Worm (Caenorhabditis elegans): Measurements from ENCODE around the gene K07C5.2.

The K07C5.2 gene

DNA sequence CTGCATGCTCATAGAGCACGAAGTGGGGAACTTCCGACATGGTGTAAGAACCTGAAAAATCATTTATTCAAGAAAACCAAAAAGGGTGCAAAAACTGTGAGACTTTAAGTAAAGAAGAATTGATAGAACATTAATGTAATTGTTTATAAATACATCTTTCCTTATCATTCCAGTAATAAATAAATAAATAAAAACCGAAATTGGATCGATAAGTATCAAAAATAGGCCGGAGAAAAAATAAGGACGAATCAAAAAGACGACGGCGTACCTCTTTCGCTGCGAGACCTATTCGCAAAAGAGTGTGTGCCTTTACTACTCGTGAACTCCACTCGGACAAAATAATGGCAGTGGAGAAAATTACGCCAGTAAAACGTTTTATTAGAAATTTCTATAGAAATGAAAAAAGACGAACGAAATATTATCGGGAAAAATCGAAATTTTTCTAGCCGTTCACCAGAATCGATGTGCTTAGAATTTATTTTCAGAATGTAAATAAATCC lies 13.7 kb downstream of the K07C5.2 start, which contains the start of gene nol-56 (continued):
- TF ChIP-seq nfya-1 (tag; optimal IDR thresholded peaks at IDR 0.05) (peak; percentile 58), unc-55 (GFP tag; optimal IDR thresholded peaks at IDR 0.05) (no peak), hlh-8 (tag; optimal IDR thresholded peaks at IDR 0.05) (no peak), F13H6.1 (tag; optimal IDR thresholded peaks at IDR 0.05) (no peak), gmeb-2 (tag; optimal IDR thresholded peaks at IDR 0.05) (no peak), ceh-31 (tag; optimal IDR thresholded peaks at IDR 0.05) (peak; percentile 48), mec-3 (tag; optimal IDR thresholded peaks at IDR 0.05; ENCODE audit: borderline replicate concordance) (no peak)

DNA sequence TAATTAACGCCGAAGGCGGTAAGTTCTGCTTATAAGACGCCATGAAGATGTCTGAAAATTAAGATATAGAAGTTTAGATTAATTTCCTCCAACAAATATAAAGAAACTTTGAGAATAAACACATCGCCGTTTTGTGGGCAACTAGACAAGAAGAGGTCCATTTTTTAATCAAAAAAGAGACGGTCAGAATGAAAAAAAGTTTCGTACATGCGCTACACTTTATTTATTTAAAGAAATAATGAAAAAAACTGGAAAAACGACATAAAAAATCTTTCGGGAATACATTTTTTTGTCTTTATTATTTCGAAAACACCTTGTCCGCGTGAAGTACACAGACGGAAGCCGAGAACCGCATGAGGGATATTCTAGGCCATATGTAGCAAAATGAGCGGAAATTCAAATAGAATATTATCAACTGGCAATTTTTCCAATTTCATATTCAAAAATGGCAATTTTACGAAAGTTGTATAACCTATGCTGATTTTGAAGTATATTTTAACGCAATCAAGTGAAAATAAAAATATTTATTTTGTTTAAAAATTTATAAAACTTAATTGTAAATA lies 16.6 kb downstream of the K07C5.2 start, which contains the start of gene sluh-7:
sluh-7 (minus strand) TSS at position 51 of the 563 bp plus-strand sequence.
- no peak for TF ChIP-seq unc-3 (GFP tag; conservative IDR thresholded peaks at IDR 0.05)
- TF ChIP-seq unc-3 (tag; optimal IDR thresholded peaks at IDR 0.05) = no peak
- no peak for TF ChIP-seq hlh-13 (GFP tag; optimal IDR thresholded peaks at IDR 0.05)
- no peak for TF ChIP-seq pqm-1 (tag; optimal IDR thresholded peaks at IDR 0.05)
- no peak for TF ChIP-seq ceh-9 (tag; optimal IDR thresholded peaks at IDR 0.05)
- peak; percentile 74 for TF ChIP-seq fax-1 (tag; optimal IDR thresholded peaks at IDR 0.05)
- peak; percentile 8 for TF ChIP-seq pha-2 (tag; optimal IDR thresholded peaks at IDR 0.05)
- TF ChIP-seq zip-5 (tag; optimal IDR thresholded peaks at IDR 0.05) = peak; percentile 90
- TF ChIP-seq F13H6.1 (tag; optimal IDR thresholded peaks at IDR 0.05) = peak; percentile 49
- TF ChIP-seq ceh-34 (tag; optimal IDR thresholded peaks at IDR 0.05) = peak; percentile 52
- peak; percentile 48 for TF ChIP-seq hlh-15 (tag; optimal IDR thresholded peaks at IDR 0.05)
- peak; percentile 96 for TF ChIP-seq ceh-2 (tag; optimal IDR thresholded peaks at IDR 0.05)
- peak; percentile 79 for TF ChIP-seq rnt-1 (tag; optimal IDR thresholded peaks at IDR 0.05)
- no peak for TF ChIP-seq T23F11.4 (GFP tag; optimal IDR thresholded peaks at IDR 0.05)
- TF ChIP-seq ceh-31 (tag; optimal IDR thresholded peaks at IDR 0.05) = peak; percentile 96
- TF ChIP-seq che-1 (tag; optimal IDR thresholded peaks at IDR 0.05) = no peak
- peak; percentile 73 for TF ChIP-seq ceh-14 (tag; optimal IDR thresholded peaks at IDR 0.05)
- peak; percentile 81 for TF ChIP-seq mec-3 (tag; optimal IDR thresholded peaks at IDR 0.05; ENCODE audit: borderline replicate concordance)
- no peak for TF ChIP-seq sox-4 (tag; optimal IDR thresholded peaks at IDR 0.05)
- no peak for TF ChIP-seq pha-4 (tag; optimal IDR thresholded peaks at IDR 0.05)
- peak; percentile 11 for TF ChIP-seq unc-42 (tag; optimal IDR thresholded peaks at IDR 0.05)
- TF ChIP-seq ttx-3 (tag; optimal IDR thresholded peaks at IDR 0.05) = peak; percentile 44
- TF ChIP-seq ceh-18 (tag; optimal IDR thresholded peaks at IDR 0.05) = peak; percentile 32
- peak; percentile 68 for TF ChIP-seq unc-86 (tag; optimal IDR thresholded peaks at IDR 0.05)
- no peak for TF ChIP-seq unc-55 (GFP tag; optimal IDR thresholded peaks at IDR 0.05)
- peak; percentile 37 for TF ChIP-seq ztf-16 (tag; optimal IDR thresholded peaks at IDR 0.05)
- TF ChIP-seq tbx-2 (tag; optimal IDR thresholded peaks at IDR 0.05) = peak; percentile 95
- TF ChIP-seq nfya-1 (tag; optimal IDR thresholded peaks at IDR 0.05) = peak; percentile 50
- TF ChIP-seq ahr-1 (tag; optimal IDR thresholded peaks at IDR 0.05) = peak; percentile 52
- TF ChIP-seq hlh-30 (tag; optimal IDR thresholded peaks at IDR 0.05; ENCODE audit: insufficient read depth) = no peak
- peak; percentile 36 for TF ChIP-seq sdc-2 (tag; optimal IDR thresholded peaks at IDR 0.05)
- TF ChIP-seq C08G9.2 (tag; optimal IDR thresholded peaks at IDR 0.05) = peak; percentile 98
- no peak for TF ChIP-seq fkh-10 (GFP tag; optimal IDR thresholded peaks at IDR 0.05)
- peak; percentile 71 for TF ChIP-seq elt-2 (tag; optimal IDR thresholded peaks at IDR 0.05)
- peak; percentile 91 for TF ChIP-seq hlh-8 (tag; optimal IDR thresholded peaks at IDR 0.05)
- no peak for TF ChIP-seq lin-11 (tag; optimal IDR thresholded peaks at IDR 0.05)
- TF ChIP-seq ets-4 (tag; optimal IDR thresholded peaks at IDR 0.05) = peak; percentile 90
- TF ChIP-seq tbx-7 (tag; optimal IDR thresholded peaks at IDR 0.05) = peak; percentile 93
- TF ChIP-seq pax-1 (tag; optimal IDR thresholded peaks at IDR 0.05) = no peak
- peak; percentile 88 for TF ChIP-seq ref-2 (tag; optimal IDR thresholded peaks at IDR 0.05)
- TF ChIP-seq madf-2 (tag; optimal IDR thresholded peaks at IDR 0.05) = no peak
- TF ChIP-seq eyg-1 (tag; optimal IDR thresholded peaks at IDR 0.05) = peak; percentile 19
- no peak for TF ChIP-seq Y22D7AL.16 (tag; optimal IDR thresholded peaks at IDR 0.05)
- TF ChIP-seq pag-3 (tag; optimal IDR thresholded peaks at IDR 0.05; ENCODE audit: borderline replicate concordance) = no peak
- no peak for TF ChIP-seq nhr-232 (tag; optimal IDR thresholded peaks at IDR 0.05)
- no peak for TF ChIP-seq gmeb-2 (tag; optimal IDR thresholded peaks at IDR 0.05)
- TF ChIP-seq lim-6 (tag; optimal IDR thresholded peaks at IDR 0.05) = peak; percentile 72
- TF ChIP-seq fkh-6 (tag; optimal IDR thresholded peaks at IDR 0.05) = peak; percentile 79

All from whole organism, late embryonic.